Worm (Caenorhabditis elegans) whole organism, L3 larva: ENCODE results near the gene eng-1.
A peak's percentile ranks its signal among the peaks of the same experiment; 100 is the strongest.

Source experiments
- ceh-82 ChIP-seq: fragments of 150-350 bp; optimal IDR thresholded peaks from 2 replicates; lab custom pipeline; 2014; ENCODE audit warnings: missing biosample characterization, missing genetic modification characterization
- elt-1 ChIP-seq: fragments of 150-350 bp; optimal IDR thresholded peaks from 2 replicates; lab custom pipeline; 2014; ENCODE audit warnings: missing biosample characterization, missing genetic modification characterization
- fkh-10 ChIP-seq: sonication (generic microtip); optimal IDR thresholded peaks from 2 replicates; lab custom pipeline; 2017; ENCODE audit warnings: missing biosample characterization, missing genetic modification reagents, missing genetic modification characterization
- fkh-2 ChIP-seq: fragments of 150-350 bp; optimal IDR thresholded peaks from 2 replicates; lab custom pipeline; 2014; ENCODE audit warnings: missing biosample characterization, missing genetic modification reagents, missing genetic modification characterization
- nhr-11 ChIP-seq: fragments of 150-350 bp; optimal IDR thresholded peaks from 2 replicates; lab custom pipeline; 2014; ENCODE audit warnings: missing biosample characterization, missing genetic modification characterization
- pha-4 ChIP-seq: fragments of 150-350 bp; optimal IDR thresholded peaks from 2 replicates; lab custom pipeline; 2014; ENCODE audit warnings: missing biosample characterization, missing genetic modification reagents, missing genetic modification characterization
- pqm-1 ChIP-seq: fragments of 150-350 bp; optimal IDR thresholded peaks from 2 replicates; lab custom pipeline; 2017; ENCODE audit warnings: missing biosample characterization, missing genetic modification characterization, inconsistent platforms
- skn-1 ChIP-seq: fragments of 150-350 bp; optimal IDR thresholded peaks from 2 replicates; lab custom pipeline; 2014; ENCODE audit warnings: missing biosample characterization, missing genetic modification characterization
- unc-39 ChIP-seq: sonication (generic microtip); optimal IDR thresholded peaks from 4 replicates; lab custom pipeline; 2017; ENCODE audit warnings: missing biosample characterization, missing genetic modification characterization

DNA sequence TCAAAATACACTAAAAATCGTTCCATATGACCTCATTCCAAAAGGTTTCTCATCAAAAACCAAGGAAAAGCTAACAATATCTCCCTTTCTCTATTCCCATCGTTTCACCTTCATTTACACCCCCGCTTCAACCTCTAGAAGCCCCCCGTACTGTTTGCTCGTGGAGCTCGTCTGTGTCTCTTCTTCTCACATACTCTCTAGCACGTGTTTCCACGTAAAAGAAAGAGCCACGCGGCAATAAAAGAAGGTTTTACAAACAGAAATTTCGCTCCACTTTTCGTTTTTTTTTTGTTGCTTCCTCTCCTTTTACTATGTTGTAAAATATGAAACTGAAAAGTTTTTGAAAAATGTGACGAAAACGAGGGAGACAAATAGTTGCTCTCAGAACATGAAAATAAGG, 24.6 kb upstream of the eng-1 start:
- TF ChIP-seq pqm-1 (tag; lab: Kevin White, UChicago) (no peak), skn-1 (tag; lab: Kevin White, UChicago) (no peak), fkh-10 (GFP tag; lab: Kevin White, UChicago) (no peak), elt-1 (tag; lab: Kevin White, UChicago) (no peak), nhr-11 (tag; lab: Kevin White, UChicago) (no peak), ceh-82 (no peak), pha-4 (peak; percentile 59), unc-39 (tag; lab: Kevin White, UChicago) (no peak), fkh-2 (tag; lab: Kevin White, UChicago) (no peak)
